Worm (Caenorhabditis elegans) whole organism, mixed stage, embryonic: ENCODE measurements around the gene T21C12.4.
A peak's percentile ranks its signal among the peaks of the same experiment; 100 is the strongest.

Experiments
- M03D4.4 ChIP-seq: sonication (generic microtip); optimal IDR thresholded peaks from 2 replicates; lab custom pipeline; 2017; ENCODE audit warnings: mild to moderate bottlenecking, missing genetic modification characterization, missing compliant biosample characterization
- bed-3 ChIP-seq: fragments of 200-800 bp; sonication (Bioruptor generic); optimal IDR thresholded peaks from 3 replicates; lab custom pipeline; 2018; ENCODE audit warnings: mild to moderate bottlenecking, missing genetic modification characterization, moderate library complexity, missing compliant biosample characterization
- blmp-1 ChIP-seq: fragments of 150-350 bp; optimal IDR thresholded peaks from 2 replicates; lab custom pipeline; 2014; ENCODE audit warnings: missing biosample characterization, missing genetic modification characterization
- ceh-39 ChIP-seq: fragments of 150-350 bp; optimal IDR thresholded peaks from 2 replicates; lab custom pipeline; 2014; ENCODE audit warnings: missing biosample characterization, missing genetic modification characterization
- ceh-83 ChIP-seq: fragments of 200-800 bp; sonication (Bioruptor generic); optimal IDR thresholded peaks from 2 replicates; lab custom pipeline; 2018; ENCODE audit warnings: mild to moderate bottlenecking, missing genetic modification characterization, missing compliant biosample characterization
- ces-1 ChIP-seq: fragments of 150-350 bp; optimal IDR thresholded peaks from 2 replicates; lab custom pipeline; 2014; ENCODE audit warnings: missing biosample characterization, missing genetic modification reagents, missing genetic modification characterization
- cnd-1 ChIP-seq: fragments of 200-800 bp; sonication (Bioruptor generic); optimal IDR thresholded peaks from 2 replicates; lab custom pipeline; 2018; ENCODE audit warnings: mild to moderate bottlenecking, missing genetic modification characterization, missing compliant biosample characterization
- drap-1 ChIP-seq: fragments of 200-800 bp; sonication (Bioruptor generic); optimal IDR thresholded peaks from 3 replicates; lab custom pipeline; 2018; ENCODE audit warnings: mild to moderate bottlenecking, missing genetic modification characterization, missing compliant biosample characterization
- elt-1 ChIP-seq: sonication (generic microtip); optimal IDR thresholded peaks from 2 replicates; lab custom pipeline; 2017; ENCODE audit warnings: missing genetic modification characterization, mild to moderate bottlenecking, missing compliant biosample characterization, antibody characterized with exemption, moderate library complexity, borderline replicate concordance; ENCODE audit not compliant: insufficient read depth
- elt-3 ChIP-seq: fragments of 150-350 bp; optimal IDR thresholded peaks from 2 replicates; lab custom pipeline; 2014; ENCODE audit warnings: missing biosample characterization, missing genetic modification characterization
- flh-1 ChIP-seq: fragments of 200-800 bp; sonication (Bioruptor generic); optimal IDR thresholded peaks from 2 replicates; lab custom pipeline; 2018; ENCODE audit warnings: mild to moderate bottlenecking, missing genetic modification characterization, moderate library complexity, missing compliant biosample characterization
- hlh-1 ChIP-seq: fragments of 150-350 bp; optimal IDR thresholded peaks from 2 replicates; lab custom pipeline; 2014; ENCODE audit warnings: missing biosample characterization, missing genetic modification reagents, missing genetic modification characterization
- lin-13 ChIP-seq: fragments of 150-350 bp; optimal IDR thresholded peaks from 2 replicates; lab custom pipeline; 2014; ENCODE audit warnings: missing biosample characterization, missing genetic modification characterization
- lin-32 ChIP-seq: fragments of 200-800 bp; sonication (Bioruptor generic); optimal IDR thresholded peaks from 2 replicates; lab custom pipeline; 2018; ENCODE audit warnings: mild to moderate bottlenecking, missing genetic modification characterization, missing compliant biosample characterization
- lsy-2 ChIP-seq: fragments of 150-350 bp; optimal IDR thresholded peaks from 2 replicates; lab custom pipeline; 2014; ENCODE audit warnings: missing biosample characterization, missing genetic modification characterization
- mab-5 ChIP-seq: fragments of 150-350 bp; optimal IDR thresholded peaks from 2 replicates; lab custom pipeline; 2014; ENCODE audit warnings: missing biosample characterization, missing genetic modification characterization
- mep-1 ChIP-seq: fragments of 150-350 bp; optimal IDR thresholded peaks from 2 replicates; lab custom pipeline; 2017; ENCODE audit warnings: missing biosample characterization, missing genetic modification reagents, missing genetic modification characterization, inconsistent platforms
- mls-2 ChIP-seq: sonication (generic microtip); optimal IDR thresholded peaks from 2 replicates; lab custom pipeline; 2016; ENCODE audit warnings: mild to moderate bottlenecking, missing genetic modification characterization, moderate library complexity, missing compliant biosample characterization
- nhr-12 ChIP-seq: fragments of 150-350 bp; optimal IDR thresholded peaks from 2 replicates; lab custom pipeline; 2014; ENCODE audit warnings: missing biosample characterization, missing genetic modification characterization
- nhr-2 ChIP-seq: fragments of 150-350 bp; optimal IDR thresholded peaks from 2 replicates; lab custom pipeline; 2014; ENCODE audit warnings: missing biosample characterization, missing genetic modification characterization
- nhr-237 ChIP-seq: fragments of 150-350 bp; optimal IDR thresholded peaks from 2 replicates; lab custom pipeline; 2014; ENCODE audit warnings: missing biosample characterization, missing genetic modification characterization
- nhr-28 ChIP-seq: fragments of 150-350 bp; optimal IDR thresholded peaks from 2 replicates; lab custom pipeline; 2014; ENCODE audit warnings: missing biosample characterization, missing genetic modification characterization
- pha-4 ChIP-seq: fragments of 150-350 bp; optimal IDR thresholded peaks from 2 replicates; lab custom pipeline; 2018; ENCODE audit warnings: missing biosample characterization, missing genetic modification reagents, missing genetic modification characterization
- sem-2 ChIP-seq: fragments of 200-800 bp; sonication (Bioruptor generic); optimal IDR thresholded peaks from 2 replicates; lab custom pipeline; 2018; ENCODE audit warnings: mild to moderate bottlenecking, missing genetic modification characterization, missing compliant biosample characterization
- tbx-8 ChIP-seq: fragments of 200-800 bp; sonication (Bioruptor generic); optimal IDR thresholded peaks from 2 replicates; lab custom pipeline; 2018; ENCODE audit warnings: mild to moderate bottlenecking, missing genetic modification characterization, moderate library complexity, missing compliant biosample characterization
- unc-39 ChIP-seq: fragments of 150-350 bp; optimal IDR thresholded peaks from 2 replicates; lab custom pipeline; 2014; ENCODE audit warnings: missing biosample characterization, missing genetic modification characterization
- unc-62 ChIP-seq: fragments of 150-350 bp; optimal IDR thresholded peaks from 2 replicates; lab custom pipeline; 2014; ENCODE audit warnings: missing biosample characterization, missing genetic modification reagents, missing genetic modification characterization
- ztf-11 ChIP-seq: fragments of 150-350 bp; optimal IDR thresholded peaks from 2 replicates; lab custom pipeline; 2014; ENCODE audit warnings: missing biosample characterization, missing genetic modification characterization

The T21C12.4 gene

DNA sequence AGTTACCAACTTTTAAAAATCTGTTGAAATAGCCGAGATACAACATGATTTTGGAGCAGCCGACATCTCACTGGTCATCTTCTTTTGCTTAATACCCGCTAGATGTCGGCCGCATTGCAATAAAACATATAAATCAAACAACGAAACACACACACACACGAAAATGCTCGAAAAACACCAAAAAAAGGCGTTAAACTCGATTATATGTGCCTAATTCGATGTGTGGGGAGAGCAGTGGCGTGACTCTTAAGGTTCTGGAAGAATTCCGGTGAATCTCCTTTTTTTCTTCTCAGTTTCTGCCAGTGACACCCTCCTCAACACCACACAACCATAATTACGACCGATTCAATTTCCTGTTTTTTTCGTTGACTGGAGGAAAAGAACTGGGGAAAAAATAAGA is 22.4 kb upstream of the T21C12.4 start:
- no peak for TF ChIP-seq flh-1 (GFP tag; lab: Kevin White, UChicago)
- no peak for TF ChIP-seq ces-1
- TF ChIP-seq mls-2 = no peak
- no peak for TF ChIP-seq ceh-83 (GFP tag; lab: Kevin White, UChicago)
- TF ChIP-seq blmp-1 (tag; lab: Kevin White, UChicago) = no peak
- no peak for TF ChIP-seq pha-4
- TF ChIP-seq bed-3 (GFP tag; lab: Kevin White, UChicago) = no peak
- no peak for TF ChIP-seq nhr-2 (tag; lab: Kevin White, UChicago)
- no peak for TF ChIP-seq M03D4.4
- TF ChIP-seq nhr-237 (tag; lab: Kevin White, UChicago) = no peak
- no peak for TF ChIP-seq ztf-11
- TF ChIP-seq lin-13 (tag; lab: Kevin White, UChicago) = no peak
- TF ChIP-seq, all 35 proteins: peak for 0

DNA sequence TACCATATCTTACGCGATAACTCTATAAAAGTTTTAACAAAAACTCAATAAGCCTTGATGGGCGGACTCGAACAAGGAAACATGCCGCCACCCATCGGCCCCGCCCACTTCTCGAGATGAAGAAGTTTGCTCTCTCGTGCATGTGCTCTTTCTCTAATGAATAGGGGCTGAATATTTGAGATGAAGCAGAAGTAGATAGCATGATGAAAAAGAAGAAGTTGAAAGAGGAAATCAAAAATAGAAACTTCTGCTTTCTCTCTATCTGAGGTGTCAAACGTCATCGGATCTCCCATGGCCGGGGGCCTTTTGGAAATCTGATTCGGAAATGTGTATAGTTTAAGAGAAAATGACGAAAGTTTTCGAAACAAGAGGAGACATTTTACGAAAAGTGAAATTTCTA is 21.1 kb upstream of the T21C12.4 start:
- TF ChIP-seq tbx-8 (GFP tag; lab: Kevin White, UChicago) (no peak), nhr-28 (tag; lab: Kevin White, UChicago) (no peak)

DNA sequence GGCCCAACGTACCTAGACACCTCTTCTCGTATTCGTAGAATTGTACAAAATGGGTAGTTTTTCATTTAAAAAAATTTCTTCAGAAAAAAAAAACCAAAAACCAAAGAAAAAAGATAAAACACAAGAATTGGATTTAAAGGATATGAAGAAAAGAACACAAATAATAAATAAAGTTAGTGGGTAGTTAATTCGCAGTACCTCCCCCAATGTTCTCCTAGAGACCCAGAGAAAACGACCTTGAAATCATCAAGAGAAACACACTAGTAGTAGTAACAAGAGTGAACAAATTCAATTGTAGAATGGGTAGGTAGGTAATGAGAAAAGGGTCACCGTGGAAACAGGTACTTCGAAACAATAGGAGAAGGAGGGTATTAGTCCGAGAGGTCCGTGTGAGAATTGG is 20.0 kb upstream of the T21C12.4 start:
- TF ChIP-seq drap-1 (GFP tag; lab: Kevin White, UChicago) (no peak), ces-1 (peak; percentile 73)
- TF ChIP-seq, all 35 proteins: peak for 1

DNA sequence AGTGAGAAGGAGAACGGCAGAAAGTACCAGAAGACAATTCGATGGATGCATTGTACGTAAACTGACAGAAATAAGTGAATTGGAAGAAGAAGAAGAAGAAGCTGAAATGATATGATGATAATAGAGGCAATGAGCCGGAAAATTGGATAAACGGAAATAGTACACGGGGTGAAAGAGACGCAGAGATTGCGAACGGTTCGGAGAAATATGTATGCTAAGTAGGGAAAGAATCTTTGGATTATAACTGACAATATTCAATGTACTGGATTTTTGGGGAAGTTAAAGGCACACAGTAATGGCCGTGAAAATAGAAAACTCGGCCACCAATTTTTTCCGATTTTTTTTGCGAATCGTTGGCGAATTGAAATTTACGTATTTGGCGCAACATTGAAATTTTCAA is 17.5 kb upstream of the T21C12.4 start, which contains the start of gene Y45F3A.4:
Gene Y45F3A.4 (minus strand): TSS at position 101 of the 400 bp plus-strand sequence.
- TF ChIP-seq elt-3 (tag; lab: Kevin White, UChicago) (no peak), flh-1 (GFP tag; lab: Kevin White, UChicago) (no peak)

DNA sequence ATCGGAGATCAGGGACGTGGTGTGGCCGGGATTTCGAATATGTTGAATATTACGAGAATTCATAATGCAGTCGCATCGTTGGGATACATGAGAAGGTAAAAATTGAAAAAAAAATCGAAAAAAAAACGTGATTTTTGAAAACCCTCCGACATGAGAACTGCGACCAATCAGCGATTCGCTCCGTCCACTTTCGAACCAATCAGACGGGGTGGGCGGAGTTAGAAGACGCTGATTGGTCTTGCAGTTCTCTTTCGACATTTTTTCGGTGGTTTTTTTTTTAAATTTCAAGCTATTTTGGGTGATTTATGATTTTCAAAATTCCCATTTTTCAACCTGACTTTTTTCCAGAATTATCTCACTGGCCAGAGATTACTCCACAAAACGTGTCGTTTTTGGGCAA is 11.4 kb upstream of the T21C12.4 start:
- TF ChIP-seq ces-1 (no peak), bed-3 (GFP tag; lab: Kevin White, UChicago) (no peak)

DNA sequence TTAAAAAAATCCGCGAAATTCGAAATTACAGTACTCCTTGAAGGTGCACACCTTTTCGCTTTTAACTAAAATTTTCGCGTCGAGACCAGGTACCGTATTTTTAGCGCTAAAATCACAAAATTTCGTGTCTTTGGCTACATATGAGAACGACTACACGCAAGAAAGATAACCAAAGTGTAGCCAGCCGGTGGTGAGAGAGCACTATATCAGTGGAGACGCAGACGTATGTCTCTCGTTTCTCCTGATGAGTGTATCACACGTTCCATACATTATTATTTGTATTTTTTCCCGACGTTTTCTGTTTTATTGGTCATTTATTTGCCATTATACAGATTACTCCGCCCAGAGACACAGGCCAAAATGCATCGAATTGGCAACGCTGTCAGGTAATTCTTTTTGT is 8.1 kb upstream of the T21C12.4 start, which contains the start of gene acdh-11:
Gene acdh-11 (plus strand): TSS at position 333 of the 400 bp plus-strand sequence.
- TF ChIP-seq elt-3 (tag; lab: Kevin White, UChicago) (no peak), ceh-39 (tag; lab: Kevin White, UChicago) (no peak), lsy-2 (tag; lab: Kevin White, UChicago) (no peak), mep-1 (tag; lab: Kevin White, UChicago) (no peak), bed-3 (GFP tag; lab: Kevin White, UChicago) (no peak), unc-39 (tag; lab: Kevin White, UChicago) (no peak), tbx-8 (GFP tag; lab: Kevin White, UChicago) (no peak), nhr-28 (tag; lab: Kevin White, UChicago) (no peak), flh-1 (GFP tag; lab: Kevin White, UChicago) (no peak), nhr-12 (tag; lab: Kevin White, UChicago) (no peak), mab-5 (no peak), nhr-237 (tag; lab: Kevin White, UChicago) (no peak), cnd-1 (tag; lab: Kevin White, UChicago) (no peak), lin-13 (tag; lab: Kevin White, UChicago) (no peak), hlh-1 (tag; lab: Kevin White, UChicago) (no peak), unc-62 (GFP tag; lab: Kevin White, UChicago) (no peak), ces-1 (no peak), sem-2 (no peak), lin-32 (GFP tag; lab: Kevin White, UChicago) (no peak), blmp-1 (tag; lab: Kevin White, UChicago) (no peak)

DNA sequence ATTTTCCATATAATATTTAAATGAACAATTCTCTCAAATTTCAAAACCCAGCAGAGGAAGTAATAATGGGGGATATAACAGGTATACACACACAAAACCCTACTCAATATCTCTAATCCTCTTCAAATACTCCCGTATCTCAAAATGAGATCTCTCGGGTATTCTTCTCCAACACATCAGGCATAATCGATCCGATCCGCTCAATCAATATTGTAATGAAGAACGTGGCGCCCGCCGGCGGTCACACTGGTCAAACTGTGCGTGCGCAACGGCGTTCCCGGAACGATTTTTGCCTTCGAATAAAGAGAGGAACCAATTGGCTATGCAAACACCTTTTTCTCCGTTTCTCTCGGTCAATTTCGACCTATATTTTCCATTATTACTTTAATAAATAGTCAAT is 4.7 kb upstream of the T21C12.4 start:
- no peak for TF ChIP-seq nhr-2 (tag; lab: Kevin White, UChicago)
- TF ChIP-seq elt-1 (tag; lab: Kevin White, UChicago) = peak; percentile 41
